Fruit fly (Drosophila melanogaster): Measurements from ENCODE around the gene JMJD4.

DNA sequence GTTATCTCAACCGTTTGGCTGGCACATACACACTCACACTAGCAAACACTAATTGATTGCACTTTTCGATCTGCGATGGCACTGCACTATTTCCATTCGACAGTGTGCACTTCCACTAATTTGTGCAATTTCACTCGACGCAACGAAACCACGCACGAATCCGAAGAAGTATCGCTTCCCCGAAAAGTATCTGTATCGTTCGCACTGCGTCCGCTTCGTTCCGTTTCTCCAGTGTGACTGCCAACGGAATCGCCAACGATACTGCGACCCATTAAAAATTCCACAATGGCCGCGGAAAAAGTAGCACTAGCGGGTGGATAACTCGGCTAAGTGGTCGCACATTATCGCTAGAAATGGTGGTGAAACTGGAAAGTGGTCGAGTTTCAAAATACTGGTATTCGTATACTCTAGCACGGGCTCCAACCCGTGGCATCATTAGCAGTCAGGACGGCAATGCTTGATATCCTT is 6.9 kb downstream of the JMJD4 start, which contains the start of gene Socs36E:
- TF ChIP-seq CG33017 (tag; optimal IDR thresholded peaks at IDR 0.05) (peak; percentile 8), CG11617 (GFP tag; optimal IDR thresholded peaks at IDR 0.05) (no peak), Crg-1 (GFP tag; optimal IDR thresholded peaks at IDR 0.05) (no peak), kay (GFP tag; ENCODE audit: borderline replicate concordance) (no peak)
